Fruit fly (Drosophila melanogaster): ENCODE measurements around the gene srw.

srw gene

dm6 chr3L:4269920-4270319, 13.4 kb downstream of the srw start (continued):
- TF ChIP-seq sd (tag; optimal IDR thresholded peaks at IDR 0.05), result peak; percentile 33
- TF ChIP-seq vnd (GFP tag; IDR thresholded peaks at IDR 0.05; ENCODE audit: partially characterized antibody), result no peak
- TF ChIP-seq CG10959 (GFP tag; IDR thresholded peaks at IDR 0.05), result peak; percentile 34; the same call in 1 of the 2 replicates
- TF ChIP-seq fd96Cb (tag; optimal IDR thresholded peaks at IDR 0.05), result peak; percentile 72
- peak; percentile 53; the same call in 1 of the 2 replicates for TF ChIP-seq CG5953 (GFP tag; IDR thresholded peaks at IDR 0.05)
- no peak for TF ChIP-seq Dref (GFP tag; IDR thresholded peaks at IDR 0.05)
- peak; percentile 65 for TF ChIP-seq Abd-B (GFP tag; optimal IDR thresholded peaks at IDR 0.05)
- no peak for TF ChIP-seq pum (GFP tag; optimal IDR thresholded peaks at IDR 0.05)
- TF ChIP-seq lmd (GFP tag; IDR thresholded peaks at IDR 0.05), result peak; percentile 66
- TF ChIP-seq B-H1 (GFP tag; IDR thresholded peaks at IDR 0.05), result no peak
- TF ChIP-seq CG11085 (GFP tag; IDR thresholded peaks at IDR 0.05), result no peak
- no peak for TF ChIP-seq psq (GFP tag; optimal IDR thresholded peaks at IDR 0.05)
- peak; percentile 70 for TF ChIP-seq HLH3B (GFP tag; IDR thresholded peaks at IDR 0.05)
- TF ChIP-seq CG10321 (GFP tag; IDR thresholded peaks at IDR 0.05), result 0 out of 2 replicates have a peak, but pooled peaks have one; percentile 17
- peak; percentile 82 for TF ChIP-seq CG13424 (tag; optimal IDR thresholded peaks at IDR 0.05)
- TF ChIP-seq kay (GFP tag; optimal IDR thresholded peaks at IDR 0.05), result no peak
- no peak for TF ChIP-seq luna (GFP tag; optimal IDR thresholded peaks at IDR 0.05)
- TF ChIP-seq C15 (GFP tag; IDR thresholded peaks at IDR 0.05), result peak; percentile 15; the same call in 1 of the 3 replicates
- peak; percentile 52 for TF ChIP-seq CG10366 (GFP tag; IDR thresholded peaks at IDR 0.05)
- TF ChIP-seq CG6854 (GFP tag; optimal IDR thresholded peaks at IDR 0.05), result peak; percentile 59
- TF ChIP-seq Doc2 (GFP tag; IDR thresholded peaks at IDR 0.05), result no peak
- TF ChIP-seq al (GFP tag; IDR thresholded peaks at IDR 0.05), result 0 out of 2 replicates have a peak, but pooled peaks have one; percentile 32
- TF ChIP-seq CG6791 (GFP tag; IDR thresholded peaks at IDR 0.05; ENCODE audit: partially characterized antibody), result 0 out of 3 replicates have a peak, but pooled peaks have one; percentile 15
- TF ChIP-seq CG15514 (GFP tag; optimal IDR thresholded peaks at IDR 0.05), result peak; percentile 20
- no peak for TF ChIP-seq cad (GFP tag; optimal IDR thresholded peaks at IDR 0.05)
- no peak for TF ChIP-seq Atf3 (GFP tag; optimal IDR thresholded peaks at IDR 0.05)
- no peak for TF ChIP-seq CG10462 (GFP tag; optimal IDR thresholded peaks at IDR 0.05)
- TF ChIP-seq run (tag; optimal IDR thresholded peaks at IDR 0.05), result peak; percentile 72
- no peak for TF ChIP-seq pita (GFP tag; optimal IDR thresholded peaks at IDR 0.05)
- peak; percentile 78 for TF ChIP-seq CG7556 (GFP tag; optimal IDR thresholded peaks at IDR 0.05)
- TF ChIP-seq Aef1 (GFP tag; IDR thresholded peaks at IDR 0.05), result peak; percentile 35; the same call in 1 of the 3 replicates
- no peak for TF ChIP-seq bab2 (GFP tag; optimal IDR thresholded peaks at IDR 0.05)
- peak; percentile 35 for TF ChIP-seq CG18476 (GFP tag; optimal IDR thresholded peaks at IDR 0.05)
- TF ChIP-seq H2.0 (GFP tag; IDR thresholded peaks at IDR 0.05), result peak; percentile 20; the same call in 1 of the 2 replicates
- no peak for TF ChIP-seq CG8089 (GFP tag; optimal IDR thresholded peaks at IDR 0.05)
- no peak for TF ChIP-seq MBD-R2 (GFP tag; IDR thresholded peaks at IDR 0.05)
- peak; percentile 38 for TF ChIP-seq CG15696 (tag; optimal IDR thresholded peaks at IDR 0.05)
- no peak for TF ChIP-seq D19B (GFP tag; optimal IDR thresholded peaks at IDR 0.05)
- TF ChIP-seq HHEX (GFP tag; optimal IDR thresholded peaks at IDR 0.05), result peak; percentile 40
- TF ChIP-seq CG18599 (GFP tag; optimal IDR thresholded peaks at IDR 0.05), result peak; percentile 80
- TF ChIP-seq MESR4 (GFP tag; optimal IDR thresholded peaks at IDR 0.05), result no peak
- TF ChIP-seq CG15269 (tag; optimal IDR thresholded peaks at IDR 0.05), result peak; percentile 84
- 0 out of 2 replicates have a peak, but pooled peaks have one; percentile 23 for TF ChIP-seq Rx (GFP tag; IDR thresholded peaks at IDR 0.05)
- TF ChIP-seq wek (GFP tag; optimal IDR thresholded peaks at IDR 0.05), result no peak
- no peak for TF ChIP-seq CG43689 (GFP tag; IDR thresholded peaks at IDR 0.05)
- TF ChIP-seq CG12071 (GFP tag; optimal IDR thresholded peaks at IDR 0.05), result peak; percentile 56
- peak; percentile 38 for TF ChIP-seq CG13775 (GFP tag; optimal IDR thresholded peaks at IDR 0.05)
- TF ChIP-seq cas (GFP tag; IDR thresholded peaks at IDR 0.05), result 0 out of 2 replicates have a peak, but pooled peaks have one; percentile 10
- no peak for TF ChIP-seq Dip2 (GFP tag; IDR thresholded peaks at IDR 0.05)
- TF ChIP-seq E2f1 (GFP tag; IDR thresholded peaks at IDR 0.05), result peak; percentile 50
- TF ChIP-seq crp (GFP tag; optimal IDR thresholded peaks at IDR 0.05), result no peak
